Worm (Caenorhabditis elegans) whole organism, midembryonic: ENCODE results near the gene gldi-4.

Experiments
- cog-1 ChIP-seq: sonication (generic microtip); optimal IDR thresholded peaks from 2 replicates; lab custom pipeline; 2016; ENCODE audit warnings: missing genetic modification characterization, missing compliant biosample characterization
- flt-1 ChIP-seq: fragments of 200-800 bp; sonication (Bioruptor generic); IDR thresholded peaks from 2 replicates; pipeline ENCODE4 v1.3.6; 2022; ENCODE audit warnings: missing genetic modification characterization, missing compliant biosample characterization
- klf-2 ChIP-seq: fragments of 200-800 bp; sonication (Bioruptor generic); conservative IDR thresholded peaks from 2 replicates; pipeline ENCODE4 v1.3.6; 2022; ENCODE audit warnings: missing genetic modification reagents, missing genetic modification characterization, missing compliant biosample characterization
- tab-1 ChIP-seq: fragments of 200-800 bp; sonication (Bioruptor generic); IDR thresholded peaks from 2 replicates; pipeline ENCODE4 v1.3.6; 2022; ENCODE audit warnings: missing genetic modification characterization, missing compliant biosample characterization

DNA sequence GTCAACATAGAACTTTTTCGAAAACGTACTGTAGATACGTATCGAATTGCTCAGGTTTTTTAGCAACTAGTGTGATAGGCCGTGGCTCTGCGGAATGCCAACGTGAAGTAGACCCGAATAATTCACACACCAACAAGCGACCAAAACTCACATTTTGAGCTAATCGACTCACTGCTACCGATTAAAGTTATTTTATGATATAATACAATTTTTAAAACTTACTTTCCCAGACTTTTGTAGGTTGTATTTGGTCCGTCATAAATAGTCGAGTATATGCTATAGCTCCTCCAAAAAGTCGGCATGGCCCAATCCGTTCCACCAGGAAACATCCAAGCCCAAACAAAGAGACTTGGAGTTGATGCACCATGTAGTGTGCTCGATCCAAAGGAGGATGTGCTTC lies 6.6 kb upstream of the gldi-4 start, which contains the start of gene C25A8.1:
- TF ChIP-seq tab-1 (GFP tag; lab: Robert Waterston, UW) (no peak), cog-1 (tag; lab: Kevin White, UChicago) (no peak), klf-2 (GFP tag; lab: Robert Waterston, UW) (no peak), flt-1 (GFP tag; lab: Robert Waterston, UW) (no peak)
